Fruit fly (Drosophila melanogaster) whole organism, pupa: ENCODE data around the gene Scgbeta.
A peak's percentile ranks its signal among the peaks of the same experiment; 100 is the strongest.

Experiments used
- CG12605 ChIP-seq: fragments of 200-800 bp; sonication (Bioruptor generic); IDR thresholded peaks from 2 replicates; pipeline ENCODE4 v1.3.6; 2022; ENCODE audit warnings: missing biosample characterization, missing genetic modification characterization
- CG13204 ChIP-seq: fragments of 200-800 bp; sonication (Bioruptor generic); optimal IDR thresholded peaks from 2 replicates; lab custom pipeline; 2018; ENCODE audit warnings: missing biosample characterization, mild to moderate bottlenecking, missing genetic modification characterization, moderate library complexity
- CG14655 ChIP-seq: fragments of 200-800 bp; sonication (Bioruptor generic); optimal IDR thresholded peaks from 3 replicates; lab custom pipeline; 2017; ENCODE audit warnings: mild to moderate bottlenecking, missing biosample characterization, missing genetic modification reagents, missing genetic modification characterization
- CG17806 ChIP-seq: fragments of 200-800 bp; sonication (Bioruptor generic); optimal IDR thresholded peaks from 2 replicates; lab custom pipeline; 2018; ENCODE audit warnings: missing biosample characterization, mild to moderate bottlenecking, missing genetic modification characterization, moderate library complexity
- CG34367 ChIP-seq: fragments of 200-800 bp; sonication (Bioruptor generic); optimal IDR thresholded peaks from 2 replicates; lab custom pipeline; 2018; ENCODE audit warnings: missing biosample characterization, mild to moderate bottlenecking, missing genetic modification characterization
- CG4496 ChIP-seq: fragments of 200-800 bp; sonication (Bioruptor generic); IDR thresholded peaks from 3 replicates; pipeline ENCODE4 v1.3.6; 2022; ENCODE audit warnings: missing biosample characterization, missing genetic modification characterization
- CG8301 ChIP-seq: fragments of 200-800 bp; sonication (Bioruptor generic); optimal IDR thresholded peaks from 2 replicates; lab custom pipeline; 2018; ENCODE audit warnings: missing biosample characterization, mild to moderate bottlenecking, missing genetic modification characterization
- CG9948 ChIP-seq: fragments of 200-800 bp; sonication (Bioruptor generic); optimal IDR thresholded peaks from 2 replicates; lab custom pipeline; 2018; ENCODE audit warnings: missing biosample characterization, mild to moderate bottlenecking, missing genetic modification characterization, moderate library complexity
- EcR ChIP-seq: fragments of 200-800 bp; sonication (Bioruptor generic); optimal IDR thresholded peaks from 3 replicates; lab custom pipeline; 2019; ENCODE audit warnings: missing biosample characterization, missing genetic modification characterization, mild to moderate bottlenecking, moderate library complexity, missing genetic modification reagents
- Ets98B ChIP-seq: fragments of 200-800 bp; sonication (Bioruptor generic); IDR thresholded peaks from 2 replicates; pipeline ENCODE4 v1.3.6; 2022; ENCODE audit warnings: missing biosample characterization, missing genetic modification characterization
- Pif1A ChIP-seq: fragments of 200-800 bp; sonication (Bioruptor generic); optimal IDR thresholded peaks from 3 replicates; lab custom pipeline; 2016; ENCODE audit warnings: missing biosample characterization, missing genetic modification characterization
- Snoo ChIP-seq: fragments of 200-800 bp; sonication (Bioruptor generic); optimal IDR thresholded peaks from 3 replicates; lab custom pipeline; 2017; ENCODE audit warnings: missing biosample characterization, mild to moderate bottlenecking, missing genetic modification characterization, inconsistent platforms
- gl ChIP-seq: fragments of 200-800 bp; sonication (Bioruptor generic); optimal IDR thresholded peaks from 2 replicates; lab custom pipeline; 2018; ENCODE audit warnings: missing biosample characterization, mild to moderate bottlenecking, missing genetic modification characterization

dm6 chr3R:12450713-12451259, 28.6 kb upstream of the Scgbeta start:
- TF ChIP-seq CG9948 (tag; lab: Kevin White, UChicago) (no peak), Ets98B (GFP tag; lab: Robert Waterston, UW) (no peak), CG14655 (GFP tag; lab: Kevin White, UChicago) (no peak), Pif1A (GFP tag; lab: Kevin White, UChicago) (no peak), CG34367 (tag; lab: Kevin White, UChicago) (no peak), gl (tag; lab: Kevin White, UChicago) (no peak), Snoo (no peak), CG8301 (tag; lab: Kevin White, UChicago) (no peak), CG4496 (GFP tag; lab: Robert Waterston, UW) (no peak), CG13204 (GFP tag; lab: Kevin White, UChicago) (no peak), EcR (GFP tag; lab: Kevin White, UChicago) (peak; percentile 91), CG17806 (tag; lab: Kevin White, UChicago) (no peak), CG12605 (GFP tag; lab: Robert Waterston, UW) (no peak)
